Worm (Caenorhabditis elegans) whole organism, late embryonic: ENCODE measurements around the gene knl-1.

Experiments
- C08G9.2 ChIP-seq: sonication (generic microtip); optimal IDR thresholded peaks from 2 replicates; lab custom pipeline; 2016; ENCODE audit warnings: mild to moderate bottlenecking, missing genetic modification characterization, moderate library complexity, missing compliant biosample characterization
- F13H6.1 ChIP-seq: sonication (generic microtip); optimal IDR thresholded peaks from 2 replicates; lab custom pipeline; 2016; ENCODE audit warnings: missing genetic modification characterization, missing compliant biosample characterization
- ama-1 ChIP-seq: fragments of 150-350 bp; optimal IDR thresholded peaks from 2 replicates; lab custom pipeline; 2014
- ceh-14 ChIP-seq: sonication (generic microtip); optimal IDR thresholded peaks from 2 replicates; lab custom pipeline; 2016; ENCODE audit warnings: missing genotype, missing genetic modification characterization, missing compliant biosample characterization
- ceh-19 ChIP-seq: fragments of 200-800 bp; sonication (Bioruptor generic); optimal IDR thresholded peaks from 2 replicates; lab custom pipeline; 2018; ENCODE audit warnings: mild to moderate bottlenecking, missing genetic modification characterization, missing compliant biosample characterization
- ceh-24 ChIP-seq: sonication (generic microtip); optimal IDR thresholded peaks from 2 replicates; lab custom pipeline; 2016; ENCODE audit warnings: mild to moderate bottlenecking, missing genetic modification characterization, missing compliant biosample characterization
- ceh-30 ChIP-seq: fragments of 150-350 bp; optimal IDR thresholded peaks from 2 replicates; lab custom pipeline; 2014; ENCODE audit warnings: missing biosample characterization, missing genetic modification characterization
- ceh-31 ChIP-seq: sonication (generic microtip); optimal IDR thresholded peaks from 2 replicates; lab custom pipeline; 2016; ENCODE audit warnings: missing genetic modification characterization, missing compliant biosample characterization
- ceh-34 ChIP-seq: sonication (generic microtip); optimal IDR thresholded peaks from 2 replicates; lab custom pipeline; 2016; ENCODE audit warnings: mild to moderate bottlenecking, missing genetic modification characterization, missing compliant biosample characterization
- ceh-48 ChIP-seq: sonication (generic microtip); optimal IDR thresholded peaks from 2 replicates; lab custom pipeline; 2016; ENCODE audit warnings: missing genetic modification characterization, inconsistent platforms, missing compliant biosample characterization
- ceh-6 ChIP-seq: fragments of 200-800 bp; sonication (Bioruptor generic); optimal IDR thresholded peaks from 2 replicates; lab custom pipeline; 2018; ENCODE audit warnings: mild to moderate bottlenecking, missing genetic modification characterization, missing compliant biosample characterization
- dmd-4 ChIP-seq: sonication (generic microtip); optimal IDR thresholded peaks from 2 replicates; lab custom pipeline; 2016; ENCODE audit warnings: borderline replicate concordance, missing genetic modification characterization, missing compliant biosample characterization
- dve-1 ChIP-seq: sonication (generic microtip); optimal IDR thresholded peaks from 2 replicates; lab custom pipeline; 2017; ENCODE audit warnings: antibody characterized with exemption, mild to moderate bottlenecking, missing genetic modification characterization, missing compliant biosample characterization
- elt-2 ChIP-seq: sonication (generic microtip); optimal IDR thresholded peaks from 2 replicates; lab custom pipeline; 2016; ENCODE audit warnings: missing genetic modification reagents, missing genetic modification characterization, missing compliant biosample characterization
- elt-4 ChIP-seq: sonication (generic microtip); optimal IDR thresholded peaks from 2 replicates; lab custom pipeline; 2016; ENCODE audit warnings: missing genetic modification characterization, missing compliant biosample characterization
- fax-1 ChIP-seq: sonication (generic microtip); optimal IDR thresholded peaks from 2 replicates; lab custom pipeline; 2016; ENCODE audit warnings: missing genotype, missing genetic modification characterization, missing compliant biosample characterization
- hlh-30 ChIP-seq: sonication (generic microtip); optimal IDR thresholded peaks from 2 replicates; lab custom pipeline; 2017; ENCODE audit warnings: antibody characterized with exemption, missing genetic modification characterization, missing compliant biosample characterization; ENCODE audit not compliant: insufficient read depth
- hlh-6 ChIP-seq: sonication (generic microtip); optimal IDR thresholded peaks from 2 replicates; lab custom pipeline; 2016; ENCODE audit warnings: missing genotype, missing genetic modification characterization, missing compliant biosample characterization
- lim-6 ChIP-seq: sonication (generic microtip); optimal IDR thresholded peaks from 2 replicates; lab custom pipeline; 2016; ENCODE audit warnings: missing genetic modification characterization, missing compliant biosample characterization
- lin-11 ChIP-seq: fragments of 200-800 bp; sonication (Bioruptor generic); optimal IDR thresholded peaks from 2 replicates; lab custom pipeline; 2018; ENCODE audit warnings: mild to moderate bottlenecking, missing genetic modification characterization, missing compliant biosample characterization
- mec-3 ChIP-seq: sonication (generic microtip); optimal IDR thresholded peaks from 2 replicates; lab custom pipeline; 2016; ENCODE audit warnings: borderline replicate concordance, missing genetic modification characterization, missing compliant biosample characterization
- nfya-1 ChIP-seq: sonication (generic microtip); optimal IDR thresholded peaks from 2 replicates; lab custom pipeline; 2017; ENCODE audit warnings: missing genetic modification characterization, mild to moderate bottlenecking, missing compliant biosample characterization, antibody characterized with exemption, moderate library complexity
- nhr-11 ChIP-seq: fragments of 150-350 bp; optimal IDR thresholded peaks from 2 replicates; lab custom pipeline; 2014; ENCODE audit warnings: missing biosample characterization, missing genetic modification characterization
- nhr-232 ChIP-seq: sonication (generic microtip); optimal IDR thresholded peaks from 2 replicates; lab custom pipeline; 2016; ENCODE audit warnings: missing genetic modification characterization, missing compliant biosample characterization
- odd-2 ChIP-seq: sonication (generic microtip); optimal IDR thresholded peaks from 2 replicates; lab custom pipeline; 2017; ENCODE audit warnings: antibody characterized with exemption, mild to moderate bottlenecking, missing genetic modification characterization, missing compliant biosample characterization
- pag-3 ChIP-seq: sonication (generic microtip); optimal IDR thresholded peaks from 2 replicates; lab custom pipeline; 2016; ENCODE audit warnings: missing compliant biosample characterization, missing genetic modification characterization, borderline replicate concordance
- pax-1 ChIP-seq: fragments of 150-350 bp; optimal IDR thresholded peaks from 2 replicates; lab custom pipeline; 2014; ENCODE audit warnings: missing biosample characterization, missing genetic modification characterization
- rnt-1 ChIP-seq: sonication (generic microtip); optimal IDR thresholded peaks from 2 replicates; lab custom pipeline; 2016; ENCODE audit warnings: missing genetic modification characterization, missing compliant biosample characterization
- syd-9 ChIP-seq: sonication (generic microtip); optimal IDR thresholded peaks from 2 replicates; lab custom pipeline; 2016; ENCODE audit warnings: mild to moderate bottlenecking, missing genetic modification characterization, moderate library complexity, missing compliant biosample characterization
- tbx-2 ChIP-seq: sonication (generic microtip); optimal IDR thresholded peaks from 2 replicates; lab custom pipeline; 2016; ENCODE audit warnings: missing genetic modification characterization, missing compliant biosample characterization
- tbx-7 ChIP-seq: sonication (generic microtip); optimal IDR thresholded peaks from 2 replicates; lab custom pipeline; 2016; ENCODE audit warnings: missing genotype, missing genetic modification characterization, missing compliant biosample characterization
- ttx-3 ChIP-seq: sonication (generic microtip); optimal IDR thresholded peaks from 2 replicates; lab custom pipeline; 2016; ENCODE audit warnings: missing genetic modification reagents, missing genetic modification characterization, missing compliant biosample characterization
- unc-3 ChIP-seq, 2 experiments: fragments of 200-800 bp in 1 of 2; sonication (Bioruptor generic) in 1 of 2; sonication (generic microtip) in 1 of 2; conservative IDR thresholded peaks in 1 of 2; optimal IDR thresholded peaks in 1 of 2; 2 replicates each; pipeline versions ENCODE4 v1.3.6 to Lab custom; 2016 to 2022; ENCODE audit warnings: missing compliant biosample characterization in 2 of 2, missing genetic modification characterization in 2 of 2, missing genetic modification reagents in 1 of 2
- ztf-16 ChIP-seq: sonication (generic microtip); optimal IDR thresholded peaks from 2 replicates; lab custom pipeline; 2017; ENCODE audit warnings: missing genetic modification characterization, missing compliant biosample characterization

Gene knl-1

ce11 chrIII:8245591-8245990 is 4.8 kb upstream of the knl-1 start, which contains the start of gene C02F5.3:
Gene C02F5.3 (plus strand): TSS chrIII:8245891.
- TF ChIP-seq dmd-4 (tag; lab: Kevin White, UChicago), result no peak
- no peak for TF ChIP-seq ceh-31 (tag; lab: Kevin White, UChicago)
- TF ChIP-seq ttx-3 (tag; lab: Kevin White, UChicago), result no peak
- TF ChIP-seq ama-1 (lab: Kevin White, UChicago), result no peak
- no peak for TF ChIP-seq hlh-30
- TF ChIP-seq ceh-34 (tag; lab: Kevin White, UChicago), result no peak
- no peak for TF ChIP-seq ceh-48 (tag; lab: Kevin White, UChicago)
- TF ChIP-seq ceh-14 (tag; lab: Kevin White, UChicago), result no peak
- TF ChIP-seq rnt-1 (tag; lab: Kevin White, UChicago), result no peak
- TF ChIP-seq elt-2 (tag; lab: Kevin White, UChicago), result no peak
- TF ChIP-seq nfya-1 (tag; lab: Kevin White, UChicago), result no peak
- TF ChIP-seq fax-1, result no peak
- no peak for TF ChIP-seq ceh-30 (tag; lab: Kevin White, UChicago)
- no peak for TF ChIP-seq ceh-6 (GFP tag; lab: Kevin White, UChicago)
- TF ChIP-seq nhr-232 (tag; lab: Kevin White, UChicago), result no peak
- TF ChIP-seq pax-1 (tag; lab: Kevin White, UChicago), result no peak
- TF ChIP-seq, all 69 proteins: peak for 0

ce11 chrIII:8247051-8247450 is 3.4 kb upstream of the knl-1 start, which contains the start of gene C02F5.13:
Gene C02F5.13 (plus strand): TSS chrIII:8247351.
- TF ChIP-seq odd-2 (no peak), elt-4 (tag; lab: Kevin White, UChicago) (no peak), dve-1 (tag; lab: Kevin White, UChicago) (no peak), unc-3 (GFP tag; conservative IDR thresholded peaks at IDR 0.05; lab: Robert Waterston, UW) (no peak), unc-3 (tag; optimal IDR thresholded peaks at IDR 0.05; lab: Kevin White, UChicago) (no peak), nhr-11 (tag; lab: Kevin White, UChicago) (no peak), fax-1 (no peak), ztf-16 (tag; lab: Kevin White, UChicago) (no peak), lin-11 (tag; lab: Kevin White, UChicago) (no peak), ceh-24 (tag; lab: Kevin White, UChicago) (no peak)

- TF ChIP-seq lim-6 (tag; lab: Kevin White, UChicago), result no peak
- TF ChIP-seq syd-9 (tag; lab: Kevin White, UChicago), result no peak
- TF ChIP-seq pag-3 (tag; lab: Kevin White, UChicago), result no peak
- no peak for TF ChIP-seq nhr-232 (tag; lab: Kevin White, UChicago)
- TF ChIP-seq pax-1 (tag; lab: Kevin White, UChicago), result no peak
- no peak for TF ChIP-seq odd-2
- no peak for TF ChIP-seq F13H6.1 (tag; lab: Kevin White, UChicago)
- TF ChIP-seq hlh-6 (tag; lab: Kevin White, UChicago), result no peak
- no peak for TF ChIP-seq elt-4 (tag; lab: Kevin White, UChicago)
- no peak for TF ChIP-seq lin-11 (tag; lab: Kevin White, UChicago)
- no peak for TF ChIP-seq tbx-7 (tag; lab: Kevin White, UChicago)
- no peak for TF ChIP-seq mec-3 (tag; lab: Kevin White, UChicago)
Observed at ce11 chrIII:8249381-8249780, 1.1 kb upstream of the knl-1 start, which contains the start of the genes C02F5.10 and C02F5.2. Gene C02F5.10 (minus strand): TSS chrIII:8249481. Gene C02F5.2 (plus strand): TSS chrIII:8249619.

- no peak for TF ChIP-seq ceh-19
- no peak for TF ChIP-seq C08G9.2 (tag; lab: Kevin White, UChicago)
- TF ChIP-seq tbx-2 (tag; lab: Kevin White, UChicago), result no peak
Observed at ce11 chrIII:8254938-8255337, 4.5 kb downstream of the knl-1 start, which contains the start of gene F09G8.5. Gene F09G8.5 (plus strand): TSS chrIII:8254975.
